Fruit fly (Drosophila melanogaster) whole organism: Measurements from ENCODE around the gene Blos2.

Source experiments
- CG8478 ChIP-seq: fragments of >200 bp; optimal IDR thresholded peaks from 2 replicates; lab custom pipeline; 2018; ENCODE audit warnings: inconsistent platforms
- Dll ChIP-seq: fragments of >200 bp; optimal IDR thresholded peaks from 2 replicates; lab custom pipeline; 2017
- EcR ChIP-seq, 2 experiments: fragments of >200 bp; optimal IDR thresholded peaks; 2 replicates each; lab custom pipeline; 2017; ENCODE audit warnings: missing biosample characterization in 2 of 2, missing genetic modification characterization in 2 of 2, missing genetic modification reagents in 2 of 2
- pan ChIP-seq: fragments of >200 bp; optimal IDR thresholded peaks from 2 replicates; lab custom pipeline; 2017
- psq ChIP-seq: fragments of >200 bp; optimal IDR thresholded peaks from 2 replicates; lab custom pipeline; 2017
- usp ChIP-seq: fragments of >200 bp; optimal IDR thresholded peaks from 2 replicates; lab custom pipeline; 2017; ENCODE audit warnings: missing biosample characterization, missing genetic modification characterization, mixed read lengths

Gene Blos2

DNA sequence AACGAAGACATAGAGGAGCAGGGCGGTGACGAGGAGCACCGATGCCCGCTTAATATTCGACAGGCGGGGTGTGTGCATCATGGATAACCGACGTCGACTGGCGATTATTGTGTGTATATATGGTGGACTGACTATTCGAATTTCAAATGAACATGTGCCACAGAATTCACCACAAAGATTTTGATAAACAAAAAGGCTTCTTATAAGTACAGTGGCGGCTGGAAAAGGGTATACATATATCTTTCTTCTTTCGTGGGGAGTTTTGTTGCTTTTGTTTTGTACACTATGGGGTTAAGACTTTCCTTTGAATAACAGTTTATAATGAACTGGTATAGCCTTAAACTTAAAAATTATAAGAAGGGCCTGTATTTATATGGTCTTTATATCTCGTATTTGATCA lies 8.4 kb downstream of the Blos2 start, which contains the start of gene CG6310:
Gene CG6310, minus strand, starts transcription at position 101 of the 400 bp plus-strand sequence.
- no peak for TF ChIP-seq psq
- no peak for TF ChIP-seq CG8478 (lab: Kevin White, UChicago)
- no peak for TF ChIP-seq pan (lab: Kevin White, UChicago)
- TF ChIP-seq EcR (GFP tag; optimal IDR thresholded peaks at IDR 0.05; lab: Kevin White, UChicago), result no peak
- TF ChIP-seq Dll (lab: Kevin White, UChicago), result no peak
- TF ChIP-seq usp, result no peak

DNA sequence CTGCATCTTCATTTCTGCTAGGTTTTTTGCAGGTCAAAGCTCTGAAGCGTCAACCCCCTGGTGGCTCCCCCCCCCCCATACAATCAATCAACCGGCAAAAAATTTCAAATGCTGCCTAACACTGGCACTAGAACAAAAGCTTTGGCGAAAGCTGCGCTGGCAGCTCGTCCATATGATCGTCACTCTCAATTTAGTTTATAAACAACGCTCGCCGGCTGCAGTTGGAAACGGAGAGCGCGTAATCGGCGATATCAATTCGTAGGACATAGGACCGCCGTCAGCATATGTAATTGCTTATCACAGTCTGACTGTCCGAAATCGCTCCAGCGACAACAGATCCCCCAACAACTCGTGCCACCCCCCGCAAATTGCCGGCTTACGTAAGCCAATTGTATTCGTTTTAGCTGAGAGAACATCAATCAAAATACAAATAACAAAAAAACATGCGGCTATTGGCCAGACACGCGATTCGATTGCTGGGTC lies 9.0 kb downstream of the Blos2 start, which contains the start of gene Mocs1:
Gene Mocs1, plus strand, starts transcription at position 155 of the 483 bp plus-strand sequence.
- TF ChIP-seq psq, result no peak
- TF ChIP-seq usp, result no peak
- TF ChIP-seq Dll (lab: Kevin White, UChicago), result no peak
- TF ChIP-seq CG8478 (lab: Kevin White, UChicago), result no peak
- no peak for TF ChIP-seq pan (lab: Kevin White, UChicago)
- TF ChIP-seq EcR (GFP tag; optimal IDR thresholded peaks at IDR 0.05; lab: Kevin White, UChicago), result no peak

DNA sequence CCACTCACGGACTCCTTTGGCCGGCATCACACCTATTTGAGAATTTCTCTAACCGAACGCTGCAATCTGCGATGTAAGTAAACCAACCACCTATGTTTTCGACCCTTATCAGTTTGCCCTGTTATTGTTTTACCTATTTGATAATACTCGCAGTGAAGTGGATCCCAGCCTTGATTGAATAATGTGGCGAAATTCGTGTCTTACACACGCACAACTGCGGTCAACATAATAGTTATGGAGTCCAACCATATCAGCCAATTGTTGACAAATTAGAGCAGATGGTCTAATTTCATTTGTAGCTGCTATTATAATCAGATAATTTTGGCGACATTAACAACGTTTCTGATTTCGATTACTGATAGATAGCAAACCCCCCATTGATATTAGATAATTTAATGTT lies 9.7 kb downstream of the Blos2 start:
- TF ChIP-seq Dll (lab: Kevin White, UChicago) (no peak), usp (no peak), pan (lab: Kevin White, UChicago) (no peak), CG8478 (lab: Kevin White, UChicago) (no peak), psq (no peak), EcR (GFP tag; optimal IDR thresholded peaks at IDR 0.05; lab: Kevin White, UChicago) (no peak)

DNA sequence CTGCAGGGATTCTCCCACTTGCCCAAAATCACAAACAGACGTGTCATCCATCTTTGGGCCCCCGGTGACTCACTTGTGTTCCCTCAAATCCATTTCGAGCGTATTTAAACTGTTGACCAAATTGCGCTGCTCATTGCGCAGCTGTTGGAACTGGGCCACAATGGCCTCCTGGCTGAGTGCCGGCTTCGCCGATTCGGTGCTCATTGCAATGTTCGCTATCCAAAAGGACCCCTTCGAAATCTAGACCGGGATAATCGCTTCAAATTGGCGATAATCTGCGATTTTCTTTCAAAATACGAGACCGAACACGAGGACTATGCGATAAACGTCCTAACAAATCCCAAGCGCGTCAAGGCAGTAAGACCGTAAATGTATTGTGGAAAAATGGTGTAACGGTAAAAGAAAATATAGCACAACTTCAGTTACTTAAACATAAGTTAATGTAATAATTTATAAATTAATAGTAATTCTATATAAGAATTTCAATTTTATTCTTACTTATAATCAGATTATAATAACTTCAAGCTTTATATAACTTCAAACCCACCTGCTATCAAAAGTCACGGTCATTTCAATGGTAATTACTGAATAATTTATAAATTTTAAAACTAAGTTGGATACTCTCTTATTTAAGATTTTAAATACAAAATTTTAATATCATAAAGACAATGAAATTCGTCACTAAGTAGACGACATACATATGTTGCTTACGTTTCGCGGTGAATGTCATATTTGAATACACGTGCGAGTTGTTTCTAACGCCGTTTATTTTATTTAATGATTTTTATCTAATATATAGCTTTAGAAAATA lies 12.9 kb downstream of the Blos2 start, which contains the start of the genes Pfdn2 and Noc1:
Gene Pfdn2, minus strand, starts transcription at position 346 of the 811 bp plus-strand sequence.
Gene Noc1, plus strand, starts transcription at position 727 of the 811 bp plus-strand sequence.
- no peak for TF ChIP-seq pan (lab: Kevin White, UChicago)
- no peak for TF ChIP-seq psq
- TF ChIP-seq Dll (lab: Kevin White, UChicago), result no peak
- TF ChIP-seq EcR (GFP tag; optimal IDR thresholded peaks at IDR 0.05; lab: Kevin White, UChicago), result no peak
- no peak for TF ChIP-seq CG8478 (lab: Kevin White, UChicago)
- no peak for TF ChIP-seq usp

DNA sequence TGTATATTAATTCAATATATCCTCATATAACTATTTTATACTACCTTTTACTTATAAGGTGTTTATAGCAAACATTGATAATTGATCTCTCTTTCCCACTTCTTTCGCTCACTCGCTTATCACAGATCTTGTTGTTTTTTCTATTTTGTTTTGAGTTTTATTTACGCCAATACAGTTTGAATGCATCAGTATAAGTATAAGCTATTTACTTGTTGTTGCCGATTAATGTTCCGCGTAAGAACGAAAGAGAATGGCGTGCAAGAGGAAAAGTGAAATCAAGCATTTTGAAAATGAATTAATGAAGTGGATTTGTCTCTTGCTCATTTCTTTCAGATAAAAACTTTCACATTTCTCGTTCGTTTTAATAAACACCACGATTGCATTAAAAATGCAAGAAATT lies 22.2 kb downstream of the Blos2 start:
- TF ChIP-seq usp (no peak), psq (no peak), pan (lab: Kevin White, UChicago) (no peak), EcR (GFP tag; optimal IDR thresholded peaks at IDR 0.05; lab: Kevin White, UChicago) (no peak), CG8478 (lab: Kevin White, UChicago) (no peak)

DNA sequence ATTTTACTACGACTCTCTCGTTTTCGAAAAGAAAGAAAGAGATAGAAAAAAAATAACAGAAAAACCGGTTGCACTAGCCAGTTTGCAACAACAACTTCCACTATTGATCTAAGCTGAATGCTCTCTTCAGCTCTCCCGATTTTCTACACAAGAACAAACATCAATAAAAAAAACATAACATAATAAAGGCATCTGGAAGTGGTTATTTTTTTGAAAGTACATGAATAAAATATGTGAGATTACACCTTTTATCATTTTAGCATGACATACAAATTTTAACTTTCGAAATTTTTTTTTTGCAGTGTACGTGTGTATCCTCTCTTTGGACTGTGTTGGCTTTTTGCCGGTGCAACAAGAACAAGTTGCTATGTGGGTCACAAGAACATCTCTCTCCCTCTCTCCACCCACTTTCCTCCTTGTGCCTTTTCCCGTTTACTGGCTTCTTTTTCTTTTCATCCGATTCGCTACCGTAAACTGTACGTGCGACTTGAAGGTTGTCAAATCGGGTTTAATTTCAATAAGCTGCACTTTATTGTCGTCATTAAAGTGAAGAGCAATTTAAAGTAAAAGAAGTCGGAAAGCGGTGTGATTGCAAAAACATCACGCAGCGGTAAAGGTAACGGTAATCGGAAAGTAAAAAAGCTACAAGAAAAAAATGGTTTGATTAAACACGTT lies 23.3 kb downstream of the Blos2 start:
- no peak for TF ChIP-seq pan (lab: Kevin White, UChicago)
- TF ChIP-seq EcR (GFP tag; optimal IDR thresholded peaks at IDR 0.05; lab: Kevin White, UChicago), result no peak
- TF ChIP-seq Dll (lab: Kevin White, UChicago), result no peak
- no peak for TF ChIP-seq usp
- no peak for TF ChIP-seq CG8478 (lab: Kevin White, UChicago)
- TF ChIP-seq psq, result no peak

DNA sequence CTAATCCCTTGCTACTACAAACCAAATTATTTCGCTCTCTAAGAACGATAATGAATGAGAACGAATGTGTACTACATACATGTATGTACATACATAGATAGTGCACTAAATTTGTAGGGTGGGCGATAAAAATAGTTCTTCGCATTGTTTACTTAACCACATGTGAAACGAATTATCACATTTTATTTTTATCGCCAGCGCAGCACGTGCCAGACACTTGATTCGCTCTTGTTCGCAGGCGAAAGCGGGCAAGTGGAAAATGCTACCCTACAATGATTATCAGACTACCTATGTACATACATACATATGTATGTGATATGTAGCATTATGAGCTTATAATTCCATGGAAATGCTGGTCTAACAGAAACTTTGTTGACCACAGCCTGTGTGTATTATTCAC lies 24.4 kb downstream of the Blos2 start:
- TF ChIP-seq usp, result no peak
- TF ChIP-seq Dll (lab: Kevin White, UChicago), result no peak
- no peak for TF ChIP-seq EcR (GFP tag; optimal IDR thresholded peaks at IDR 0.05; lab: Kevin White, UChicago)
- TF ChIP-seq psq, result no peak
- TF ChIP-seq CG8478 (lab: Kevin White, UChicago), result no peak
- no peak for TF ChIP-seq pan (lab: Kevin White, UChicago)

DNA sequence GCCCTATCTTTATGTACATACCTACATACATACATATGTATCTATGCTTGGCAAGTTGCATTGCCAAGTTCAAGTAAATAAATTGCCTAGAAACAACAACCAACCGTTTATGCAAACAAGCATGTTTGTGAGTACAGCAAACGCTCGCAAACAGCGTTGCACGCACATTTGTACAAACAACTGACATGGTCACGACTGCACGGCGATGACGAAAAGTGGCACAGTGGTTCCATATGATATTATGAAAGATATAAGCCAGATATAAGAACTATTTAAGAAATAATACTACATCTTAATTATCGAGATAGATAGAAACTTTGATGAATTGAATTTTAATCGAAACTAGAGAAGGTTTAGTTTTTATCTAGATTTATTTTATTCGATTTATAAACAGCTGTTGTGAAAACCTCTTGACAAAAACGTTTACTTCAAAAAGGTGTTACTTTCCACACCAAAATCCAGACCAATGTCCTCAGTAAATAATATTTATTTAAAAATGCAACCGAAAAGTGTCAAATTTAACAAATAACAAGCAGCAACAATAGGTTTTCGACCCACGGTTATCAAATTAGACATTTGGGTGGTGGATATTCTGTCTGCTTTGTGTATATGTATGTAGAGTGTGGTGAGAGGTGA lies 28.6 kb downstream of the Blos2 start:
- TF ChIP-seq EcR (GFP tag; optimal IDR thresholded peaks at IDR 0.05; lab: Kevin White, UChicago) (no peak), usp (no peak), Dll (lab: Kevin White, UChicago) (no peak), CG8478 (lab: Kevin White, UChicago) (no peak), psq (no peak), pan (lab: Kevin White, UChicago) (no peak)

DNA sequence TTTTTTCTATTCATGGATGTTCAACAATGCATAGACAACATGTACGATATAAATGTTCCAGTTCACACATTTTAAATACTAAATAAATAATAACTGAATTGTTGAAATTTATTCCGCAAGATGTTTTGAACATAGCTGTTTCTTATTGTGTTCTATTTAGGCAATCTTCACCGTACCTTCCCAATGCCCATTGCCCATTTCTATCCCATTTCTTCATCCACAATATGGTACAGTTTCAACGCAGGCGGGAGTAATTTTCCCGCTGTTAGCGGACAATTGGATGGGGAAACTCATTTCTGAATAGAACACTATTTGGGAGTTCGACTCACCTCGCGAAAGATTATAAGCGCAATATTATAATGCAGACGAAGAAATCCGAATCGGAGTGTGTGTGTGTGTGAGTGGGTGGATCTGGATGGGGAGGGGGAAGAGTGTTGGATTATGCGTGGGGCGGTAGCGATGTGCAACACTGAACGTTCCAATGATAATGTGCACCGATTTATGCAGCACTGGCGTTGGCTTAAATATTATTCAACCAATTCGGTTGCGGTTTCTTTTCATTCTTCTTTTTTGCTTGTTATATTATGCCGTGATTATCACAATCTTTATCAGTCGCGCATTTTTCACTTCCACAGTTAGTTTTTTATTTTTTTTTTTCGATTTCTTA lies 30.7 kb downstream of the Blos2 start:
- TF ChIP-seq pan (lab: Kevin White, UChicago) (no peak), EcR (GFP tag; optimal IDR thresholded peaks at IDR 0.05; lab: Kevin White, UChicago) (no peak), Dll (lab: Kevin White, UChicago) (no peak), CG8478 (lab: Kevin White, UChicago) (no peak), usp (no peak), psq (no peak)

DNA sequence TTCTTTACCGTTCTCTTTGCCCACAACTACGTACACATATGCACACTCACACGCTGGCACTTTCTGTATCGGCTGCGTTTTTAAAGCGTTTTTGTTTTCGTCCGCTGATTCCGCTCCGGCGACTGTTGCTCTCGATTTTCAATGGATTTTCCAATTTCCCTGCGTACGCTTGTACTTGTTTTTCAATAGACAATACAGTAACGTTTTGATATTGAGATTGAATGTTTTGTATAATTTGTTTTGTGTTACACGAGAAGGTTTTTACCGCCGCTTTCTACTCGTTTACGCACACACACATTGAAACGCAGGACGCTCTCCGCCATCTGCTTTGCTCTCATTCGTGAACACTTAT lies 31.2 kb downstream of the Blos2 start:
- TF ChIP-seq psq, result no peak
- TF ChIP-seq usp, result no peak

DNA sequence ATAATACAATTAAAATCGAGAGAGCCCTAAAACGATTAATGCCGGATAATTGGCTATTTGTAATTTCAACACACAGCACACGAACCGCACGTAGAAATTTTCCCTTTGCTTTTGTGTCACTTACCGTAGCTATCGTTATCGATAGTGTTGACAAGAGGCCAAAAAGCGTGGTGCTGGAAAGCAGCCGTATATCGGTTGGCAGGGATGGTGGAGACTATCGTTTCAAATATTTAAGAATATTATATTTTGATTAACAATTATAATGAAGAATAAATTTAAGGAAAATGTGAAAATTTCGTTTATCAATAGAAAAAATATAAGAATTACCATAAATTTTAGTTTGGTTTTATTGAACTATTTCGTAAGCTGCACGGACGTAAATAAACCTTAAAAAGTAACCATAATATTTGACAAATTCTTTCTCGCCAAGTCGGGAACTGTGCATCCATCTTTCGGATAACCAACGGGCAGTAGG lies 31.7 kb downstream of the Blos2 start, which contains the start of gene JIL-1:
Gene JIL-1, minus strand, starts transcription at position 148 of the 475 bp plus-strand sequence.
- TF ChIP-seq Dll (lab: Kevin White, UChicago) (no peak), CG8478 (lab: Kevin White, UChicago) (no peak), pan (lab: Kevin White, UChicago) (no peak), usp (no peak), EcR (GFP tag; optimal IDR thresholded peaks at IDR 0.05; lab: Kevin White, UChicago) (no peak), psq (no peak)
